Fruit fly (Drosophila melanogaster): ENCODE data around the gene gudu.
A peak's percentile ranks its signal among the peaks of the same experiment; 100 is the strongest.

The gudu gene

dm6 chr2L:7401627-7402026, 13.3 kb downstream of the gudu start:
- TF ChIP-seq CG17801 (GFP tag; optimal IDR thresholded peaks at IDR 0.05; ENCODE audit: partially characterized antibody), result no peak

- no peak for TF ChIP-seq CG17801 (GFP tag; optimal IDR thresholded peaks at IDR 0.05; ENCODE audit: partially characterized antibody)
Observed at dm6 chr2L:7404923-7405322, 16.6 kb downstream of the gudu start, which contains the start of gene CG5177. Gene CG5177 (plus strand): TSS chr2L:7405227.

- no peak for TF ChIP-seq CG17801 (GFP tag; optimal IDR thresholded peaks at IDR 0.05; ENCODE audit: partially characterized antibody)
Observed at dm6 chr2L:7407638-7408037, 19.3 kb downstream of the gudu start.

dm6 chr2L:7409007-7409406, 20.7 kb downstream of the gudu start:
- TF ChIP-seq CG17801 (GFP tag; optimal IDR thresholded peaks at IDR 0.05; ENCODE audit: partially characterized antibody), result no peak

dm6 chr2L:7409602-7410001, 21.3 kb downstream of the gudu start, which contains the start of gene CG5181:
Gene CG5181 (minus strand): TSS chr2L:7409809.
- TF ChIP-seq CG17801 (GFP tag; optimal IDR thresholded peaks at IDR 0.05; ENCODE audit: partially characterized antibody), result no peak

dm6 chr2L:7410609-7411008, 22.3 kb downstream of the gudu start, which contains the start of gene CG15818:
Gene CG15818 (plus strand): TSS chr2L:7410909.
- TF ChIP-seq CG17801 (GFP tag; optimal IDR thresholded peaks at IDR 0.05; ENCODE audit: partially characterized antibody), result no peak

- TF ChIP-seq CG17801 (GFP tag; optimal IDR thresholded peaks at IDR 0.05; ENCODE audit: partially characterized antibody), result no peak
Observed at dm6 chr2L:7411947-7412621, 23.8 kb downstream of the gudu start, which contains the start of gene chm. Gene chm (plus strand): TSS chr2L:7412417.

dm6 chr2L:7418148-7418988, 30.1 kb downstream of the gudu start:
- TF ChIP-seq CG17801 (GFP tag; optimal IDR thresholded peaks at IDR 0.05; ENCODE audit: partially characterized antibody), result peak; percentile 61

dm6 chr2L:7419408-7420304, 31.3 kb downstream of the gudu start:
- TF ChIP-seq CG17801 (GFP tag; optimal IDR thresholded peaks at IDR 0.05; ENCODE audit: partially characterized antibody), result no peak

dm6 chr2L:7420305-7421287, 32.3 kb downstream of the gudu start:
- TF ChIP-seq CG17801 (GFP tag; optimal IDR thresholded peaks at IDR 0.05; ENCODE audit: partially characterized antibody), result no peak

dm6 chr2L:7422429-7423283, 34.3 kb downstream of the gudu start:
- TF ChIP-seq CG17801 (GFP tag; optimal IDR thresholded peaks at IDR 0.05; ENCODE audit: partially characterized antibody), result no peak

dm6 chr2L:7423333-7423895, 35.1 kb downstream of the gudu start:
- TF ChIP-seq CG17801 (GFP tag; optimal IDR thresholded peaks at IDR 0.05; ENCODE audit: partially characterized antibody), result peak; percentile 27
